Worm (Caenorhabditis elegans): ENCODE results near the gene pap-2.
A peak's percentile ranks its signal among the peaks of the same experiment; 100 is the strongest.

The pap-2 gene

ce11 chrII:9591071-9591470, 18.1 kb downstream of the pap-2 start, which contains the start of the genes E02H1.1 and tag-124:
E02H1.1 (minus strand) TSS chrII:9591164.
tag-124 (plus strand) TSS chrII:9591292.
- TF ChIP-seq dao-5 (tag; optimal IDR thresholded peaks at IDR 0.05) (no peak), W03F9.2 (tag; optimal IDR thresholded peaks at IDR 0.05) (peak; percentile 55)

- no peak for TF ChIP-seq him-1 (tag; optimal IDR thresholded peaks at IDR 0.05)
- no peak for TF ChIP-seq dao-5 (tag; optimal IDR thresholded peaks at IDR 0.05)
- no peak for TF ChIP-seq W03F9.2 (tag; optimal IDR thresholded peaks at IDR 0.05)
These were observed 19.5 kb downstream of the pap-2 start, which contains the start of gene eral-1 for ce11 chrII:9589667-9590066. eral-1 (minus strand) TSS chrII:9589767.

ce11 chrII:9586734-9587209, 22.4 kb downstream of the pap-2 start, which contains the start of gene ugt-58:
ugt-58 (minus strand) TSS chrII:9586784.
- TF ChIP-seq W03F9.2 (tag; optimal IDR thresholded peaks at IDR 0.05) (no peak), dao-5 (tag; optimal IDR thresholded peaks at IDR 0.05) (no peak), him-1 (tag; optimal IDR thresholded peaks at IDR 0.05) (no peak)

- TF ChIP-seq W03F9.2 (tag; optimal IDR thresholded peaks at IDR 0.05) (no peak), him-1 (tag; optimal IDR thresholded peaks at IDR 0.05) (no peak), dao-5 (tag; optimal IDR thresholded peaks at IDR 0.05) (no peak)
These were observed 25.7 kb downstream of the pap-2 start, which contains the start of gene wee-1.1 for ce11 chrII:9583461-9583860. wee-1.1 (minus strand) TSS chrII:9583561.

ce11 chrII:9577630-9578029, 31.6 kb downstream of the pap-2 start:
- TF ChIP-seq him-1 (tag; optimal IDR thresholded peaks at IDR 0.05) (no peak), dao-5 (tag; optimal IDR thresholded peaks at IDR 0.05) (no peak), W03F9.2 (tag; optimal IDR thresholded peaks at IDR 0.05) (no peak)

ce11 chrII:9576707-9577106, 32.5 kb downstream of the pap-2 start:
- no peak for TF ChIP-seq W03F9.2 (tag; optimal IDR thresholded peaks at IDR 0.05)
- no peak for TF ChIP-seq him-1 (tag; optimal IDR thresholded peaks at IDR 0.05)
- TF ChIP-seq dao-5 (tag; optimal IDR thresholded peaks at IDR 0.05), result no peak

ce11 chrII:9575670-9576069, 33.5 kb downstream of the pap-2 start, which contains the start of gene exc-7:
exc-7 (plus strand) TSS chrII:9575970.
- TF ChIP-seq dao-5 (tag; optimal IDR thresholded peaks at IDR 0.05) (no peak), him-1 (tag; optimal IDR thresholded peaks at IDR 0.05) (no peak), W03F9.2 (tag; optimal IDR thresholded peaks at IDR 0.05) (no peak)

ce11 chrII:9574406-9574805, 34.8 kb downstream of the pap-2 start:
- no peak for TF ChIP-seq W03F9.2 (tag; optimal IDR thresholded peaks at IDR 0.05)
- no peak for TF ChIP-seq him-1 (tag; optimal IDR thresholded peaks at IDR 0.05)
- no peak for TF ChIP-seq dao-5 (tag; optimal IDR thresholded peaks at IDR 0.05)

ce11 chrII:9573412-9573811, 35.8 kb downstream of the pap-2 start:
- TF ChIP-seq him-1 (tag; optimal IDR thresholded peaks at IDR 0.05), result no peak
- no peak for TF ChIP-seq W03F9.2 (tag; optimal IDR thresholded peaks at IDR 0.05)
- no peak for TF ChIP-seq dao-5 (tag; optimal IDR thresholded peaks at IDR 0.05)

ce11 chrII:9566045-9566444, 43.2 kb downstream of the pap-2 start:
- TF ChIP-seq W03F9.2 (tag; optimal IDR thresholded peaks at IDR 0.05), result no peak
- TF ChIP-seq him-1 (tag; optimal IDR thresholded peaks at IDR 0.05), result peak; percentile 49
- peak; percentile 80 for TF ChIP-seq dao-5 (tag; optimal IDR thresholded peaks at IDR 0.05)

- TF ChIP-seq him-1 (tag; optimal IDR thresholded peaks at IDR 0.05), result no peak
- no peak for TF ChIP-seq W03F9.2 (tag; optimal IDR thresholded peaks at IDR 0.05)
- no peak for TF ChIP-seq dao-5 (tag; optimal IDR thresholded peaks at IDR 0.05)
These were observed 48.3 kb downstream of the pap-2 start for ce11 chrII:9560895-9561294.

- no peak for TF ChIP-seq W03F9.2 (tag; optimal IDR thresholded peaks at IDR 0.05)
- no peak for TF ChIP-seq him-1 (tag; optimal IDR thresholded peaks at IDR 0.05)
- TF ChIP-seq dao-5 (tag; optimal IDR thresholded peaks at IDR 0.05), result no peak
These were observed 49.3 kb downstream of the pap-2 start, which contains the start of gene F35H8.4 for ce11 chrII:9559929-9560328. F35H8.4 (minus strand) TSS chrII:9560029.

ce11 chrII:9558906-9559305, 50.3 kb downstream of the pap-2 start:
- TF ChIP-seq him-1 (tag; optimal IDR thresholded peaks at IDR 0.05) (no peak), W03F9.2 (tag; optimal IDR thresholded peaks at IDR 0.05) (no peak)

All from whole organism, L4/young adult.